Fruit fly (Drosophila melanogaster): Measurements from ENCODE around the gene Qsox4.

The Qsox4 gene

DNA sequence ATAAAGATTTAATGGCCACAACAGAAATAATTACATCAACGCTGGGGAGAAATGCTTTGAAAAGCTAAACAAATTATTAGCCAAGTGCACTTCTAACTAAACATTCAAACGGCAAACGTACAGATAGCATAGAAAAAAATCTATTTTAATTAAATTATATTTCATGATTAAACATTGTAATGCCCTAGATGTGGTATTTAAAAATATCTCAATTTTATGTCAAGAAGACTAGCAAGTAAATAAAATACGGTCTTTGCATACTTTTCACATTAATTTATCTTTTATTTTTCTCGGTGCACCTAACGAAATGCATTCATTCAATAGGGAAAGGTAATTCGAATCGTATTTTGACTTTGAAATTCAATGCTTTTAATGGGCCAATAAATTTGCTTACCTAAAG, 43.0 kb upstream of the Qsox4 start:
- peak; percentile 8 for TF ChIP-seq fd96Cb (tag; optimal IDR thresholded peaks at IDR 0.05)
- no peak for TF ChIP-seq CG42726 (GFP tag; IDR thresholded peaks at IDR 0.05; ENCODE audit: partially characterized antibody)
- TF ChIP-seq scrt (GFP tag; optimal IDR thresholded peaks at IDR 0.05), result no peak
- no peak for TF ChIP-seq lilli (GFP tag; optimal IDR thresholded peaks at IDR 0.05)
- TF ChIP-seq HHEX (GFP tag; optimal IDR thresholded peaks at IDR 0.05), result no peak
- peak; percentile 65 for TF ChIP-seq Sox102F (GFP tag; optimal IDR thresholded peaks at IDR 0.05)
- peak; percentile 56 for TF ChIP-seq Blimp-1 (GFP tag; optimal IDR thresholded peaks at IDR 0.05)
- TF ChIP-seq PHDP (tag; optimal IDR thresholded peaks at IDR 0.05), result peak; percentile 17
- peak; percentile 33 for TF ChIP-seq CG11504 (tag; optimal IDR thresholded peaks at IDR 0.05)
- TF ChIP-seq croc (GFP tag; conservative IDR thresholded peaks at IDR 0.05), result no peak
- no peak for TF ChIP-seq CG8281 (tag; optimal IDR thresholded peaks at IDR 0.05)
- TF ChIP-seq gfzf (GFP tag; optimal IDR thresholded peaks at IDR 0.05), result no peak
- TF ChIP-seq CG8388 (GFP tag; optimal IDR thresholded peaks at IDR 0.05), result peak; percentile 30
- peak; percentile 22 for TF ChIP-seq CG17359 (tag; optimal IDR thresholded peaks at IDR 0.05)
- no peak for TF ChIP-seq row (GFP tag; IDR thresholded peaks at IDR 0.05)
- TF ChIP-seq sens (GFP tag), result peak; percentile 63
- TF ChIP-seq Ptx1 (GFP tag; IDR thresholded peaks at IDR 0.05), result 0 out of 2 replicates have a peak, but pooled peaks have one; percentile 6
- no peak for TF ChIP-seq her (GFP tag; optimal IDR thresholded peaks at IDR 0.05)
- no peak for TF ChIP-seq Sox100B (GFP tag; optimal IDR thresholded peaks at IDR 0.05)
- no peak for TF ChIP-seq grn (GFP tag; optimal IDR thresholded peaks at IDR 0.05)
- TF ChIP-seq run (tag; optimal IDR thresholded peaks at IDR 0.05), result no peak
- peak; percentile 8 for TF ChIP-seq CG7839 (tag; optimal IDR thresholded peaks at IDR 0.05)
- 0 out of 3 replicates have a peak, but pooled peaks have one; percentile 20 for TF ChIP-seq CG17361 (GFP tag; IDR thresholded peaks at IDR 0.05)
- no peak for TF ChIP-seq esg (GFP tag; conservative IDR thresholded peaks at IDR 0.05)
- TF ChIP-seq caup (GFP tag; optimal IDR thresholded peaks at IDR 0.05; ENCODE audit: severe bottlenecking), result no peak
- peak; percentile 10 for TF ChIP-seq dmrt99B (tag; optimal IDR thresholded peaks at IDR 0.05)
- TF ChIP-seq phol (tag; optimal IDR thresholded peaks at IDR 0.05), result peak; percentile 35
- TF ChIP-seq disco-r (GFP tag; optimal IDR thresholded peaks at IDR 0.05), result no peak
- TF ChIP-seq Xrp1 (GFP tag; IDR thresholded peaks at IDR 0.05), result peak; percentile 19; the same call in 1 of the 2 replicates
- TF ChIP-seq CG12236 (GFP tag; optimal IDR thresholded peaks at IDR 0.05), result no peak
- no peak for TF ChIP-seq CG10147 (GFP tag; optimal IDR thresholded peaks at IDR 0.05)
- peak in 1 of 2 experiments; percentile 67 for TF ChIP-seq bsh (GFP tag; optimal IDR thresholded peaks at IDR 0.05)
- peak; percentile 24 for TF ChIP-seq ATbp (GFP tag; optimal IDR thresholded peaks at IDR 0.05)
- TF ChIP-seq Pdp1 (GFP tag; optimal IDR thresholded peaks at IDR 0.05), result no peak
- TF ChIP-seq da (GFP tag; optimal IDR thresholded peaks at IDR 0.05), result no peak
- no peak for TF ChIP-seq Bdp1 (GFP tag; optimal IDR thresholded peaks at IDR 0.05)
- no peak for TF ChIP-seq lab (GFP tag; optimal IDR thresholded peaks at IDR 0.05)
- no peak; the same call in 2 of the 3 replicates for TF ChIP-seq CG11695 (GFP tag; IDR thresholded peaks at IDR 0.05)
- no peak for TF ChIP-seq CG3995 (GFP tag; optimal IDR thresholded peaks at IDR 0.05)
- no peak for TF ChIP-seq Aef1 (GFP tag; IDR thresholded peaks at IDR 0.05)
- no peak for TF ChIP-seq sisA (GFP tag; IDR thresholded peaks at IDR 0.05)
- TF ChIP-seq lmd (GFP tag; IDR thresholded peaks at IDR 0.05), result no peak
- no peak for TF ChIP-seq Hmr (GFP tag; optimal IDR thresholded peaks at IDR 0.05)
- no peak for TF ChIP-seq Myb (GFP tag; optimal IDR thresholded peaks at IDR 0.05)
- TF ChIP-seq CG32767 (GFP tag; IDR thresholded peaks at IDR 0.05), result no peak
- no peak for TF ChIP-seq ken (GFP tag; IDR thresholded peaks at IDR 0.05)
- peak in 1 of 2 experiments; percentile 30 for TF ChIP-seq Hr51 (GFP tag; optimal IDR thresholded peaks at IDR 0.05)
- peak; percentile 39 for TF ChIP-seq CG2712 (tag; optimal IDR thresholded peaks at IDR 0.05)
- no peak for TF ChIP-seq kay (GFP tag; optimal IDR thresholded peaks at IDR 0.05)

All from whole organism, embryonic.